Worm (Caenorhabditis elegans) whole organism, L4/young adult: ENCODE measurements around the gene D1025.10.

Experiments
- W03F9.2 ChIP-seq: fragments of 150-350 bp; optimal IDR thresholded peaks from 2 replicates; lab custom pipeline; 2014; ENCODE audit warnings: missing biosample characterization, missing genetic modification characterization
- dao-5 ChIP-seq: sonication (generic microtip); optimal IDR thresholded peaks from 2 replicates; lab custom pipeline; 2016; ENCODE audit warnings: missing genotype, missing genetic modification characterization, moderate library complexity, missing compliant biosample characterization

ce11 chrX:14559519-14560296, 43.0 kb downstream of the D1025.10 start:
- TF ChIP-seq W03F9.2 (tag; lab: Kevin White, UChicago): no peak
- no peak for TF ChIP-seq dao-5 (tag; lab: Kevin White, UChicago)
